Fruit fly (Drosophila melanogaster) whole organism, prepupa: Measurements from ENCODE around the gene CG32259.

Source experiments
- Blimp-1 ChIP-seq: fragments of 200-800 bp; sonication (Bioruptor generic); optimal IDR thresholded peaks from 3 replicates; lab custom pipeline; 2017; ENCODE audit warnings: missing biosample characterization, missing genetic modification characterization, mild to moderate bottlenecking, moderate library complexity, missing genetic modification reagents
- CG10631 ChIP-seq: fragments of 200-800 bp; sonication (Bioruptor generic); optimal IDR thresholded peaks from 2 replicates; lab custom pipeline; 2016; ENCODE audit warnings: missing biosample characterization, missing genetic modification characterization
- CG15336 ChIP-seq: fragments of 200-800 bp; sonication (Bioruptor generic); IDR thresholded peaks from 2 replicates; pipeline ENCODE4 v1.3.6; 2022; ENCODE audit warnings: missing biosample characterization, missing genetic modification characterization
- CG8319 ChIP-seq: fragments of 200-800 bp; sonication (Bioruptor generic); optimal IDR thresholded peaks from 3 replicates; lab custom pipeline; 2016; ENCODE audit warnings: missing biosample characterization, missing genetic modification characterization
- Hr38 ChIP-seq: sonication (Bioruptor generic); optimal IDR thresholded peaks from 2 replicates; lab custom pipeline; 2016; ENCODE audit warnings: missing biosample characterization, missing genetic modification characterization
- fkh ChIP-seq: fragments of 200-800 bp; sonication (Bioruptor generic); optimal IDR thresholded peaks from 3 replicates; lab custom pipeline; 2017; ENCODE audit warnings: missing biosample characterization, mild to moderate bottlenecking, missing genetic modification characterization, moderate library complexity
- topi ChIP-seq: fragments of 200-800 bp; sonication (Bioruptor generic); optimal IDR thresholded peaks from 3 replicates; lab custom pipeline; 2016; ENCODE audit warnings: missing biosample characterization, missing genetic modification characterization

dm6 chr3L:4026506-4026868, 42.7 kb upstream of the CG32259 start, which contains the start of gene Gr64a:
- TF ChIP-seq Hr38 (no peak), topi (GFP tag; lab: Kevin White, UChicago) (no peak), CG8319 (GFP tag; lab: Kevin White, UChicago) (no peak), CG10631 (GFP tag; lab: Kevin White, UChicago) (no peak), fkh (GFP tag; lab: Kevin White, UChicago) (no peak), CG15336 (no peak), Blimp-1 (GFP tag; lab: Kevin White, UChicago) (no peak)
